Fruit fly (Drosophila melanogaster) whole organism, embryonic: ENCODE results near the gene CG34307.

Source experiments
- CG11085 ChIP-seq: fragments of 200-800 bp; sonication (Bioruptor generic); IDR thresholded peaks from 2 replicates; pipeline ENCODE4 v1.3.6; 2022; ENCODE audit warnings: missing biosample characterization, missing genetic modification characterization
- CG1603 ChIP-seq: fragments of 200-800 bp; sonication (Bioruptor generic); optimal IDR thresholded peaks from 2 replicates; lab custom pipeline; 2019; ENCODE audit warnings: missing biosample characterization, mild to moderate bottlenecking, missing genetic modification characterization, moderate library complexity
- CG32767 ChIP-seq: fragments of 200-800 bp; sonication (Bioruptor generic); IDR thresholded peaks from 2 replicates; pipeline ENCODE4 v1.3.6; 2022; ENCODE audit warnings: missing biosample characterization, missing genetic modification characterization
- CG4707 ChIP-seq: fragments of 200-800 bp; sonication (Bioruptor generic); optimal IDR thresholded peaks from 2 replicates; lab custom pipeline; 2018; ENCODE audit warnings: missing biosample characterization, mild to moderate bottlenecking, missing genetic modification characterization, moderate library complexity
- Deaf1 ChIP-seq: fragments of 200-800 bp; optimal IDR thresholded peaks from 3 replicates; lab custom pipeline; 2019; ENCODE audit warnings: missing biosample characterization, mild to moderate bottlenecking, missing genetic modification characterization, moderate library complexity
- H2.0 ChIP-seq: fragments of 200-800 bp; sonication (Bioruptor generic); IDR thresholded peaks from 2 replicates; pipeline ENCODE4 v1.3.6; 2022; ENCODE audit warnings: missing biosample characterization, missing genetic modification characterization
- HHEX ChIP-seq: fragments of 200-800 bp; sonication (Bioruptor generic); optimal IDR thresholded peaks from 3 replicates; lab custom pipeline; 2017; ENCODE audit warnings: missing biosample characterization, mild to moderate bottlenecking, missing genetic modification characterization, missing genetic modification reagents
- klu ChIP-seq: fragments of 200-800 bp; sonication (Bioruptor generic); IDR thresholded peaks from 2 replicates; pipeline ENCODE4 v1.3.6; 2022; ENCODE audit warnings: missing biosample characterization, missing genetic modification characterization
- prd ChIP-seq, 3 experiments: fragments of >200 bp in 2 of 3; fragments of 200-800 bp in 1 of 3; sonication (Bioruptor generic) in 1 of 3; optimal IDR thresholded peaks in 2 of 3; IDR thresholded peaks in 1 of 3; 2 replicates in 2 of 3; 3 replicates in 1 of 3; pipeline versions ENCODE4 v1.3.6 to Lab custom; 2017 to 2022; ENCODE audit warnings: missing biosample characterization in 1 of 3, missing genetic modification characterization in 1 of 3
- sd ChIP-seq: fragments of 200-800 bp; sonication (Bioruptor generic); optimal IDR thresholded peaks from 3 replicates; lab custom pipeline; 2018; ENCODE audit warnings: missing biosample characterization, mild to moderate bottlenecking, missing genetic modification characterization, moderate library complexity
- stc ChIP-seq: fragments of 200-800 bp; sonication (Bioruptor generic); IDR thresholded peaks from 2 replicates; pipeline ENCODE4 v1.3.6; 2022; ENCODE audit warnings: missing biosample characterization, missing genetic modification characterization
- unc-4 ChIP-seq: fragments of 200-800 bp; sonication (Bioruptor generic); IDR thresholded peaks from 2 replicates; pipeline ENCODE4 v1.3.6; 2022; ENCODE audit warnings: missing biosample characterization, missing genetic modification characterization; ENCODE audit not compliant: partially characterized antibody

dm6 chr3R:11850917-11851897, 46.2 kb upstream of the CG34307 start:
- TF ChIP-seq sd: peak; percentile 76
- no peak for TF ChIP-seq H2.0
- no peak for TF ChIP-seq CG11085
- TF ChIP-seq klu (GFP tag; lab: Robert Waterston, UW): no peak
- TF ChIP-seq HHEX (GFP tag; lab: Kevin White, UChicago): peak; percentile 61
- TF ChIP-seq Deaf1 (tag; lab: Kevin White, UChicago): peak; percentile 52
- TF ChIP-seq CG32767 (GFP tag; lab: Robert Waterston, UW): peak; percentile 25; the same call in 1 of the 2 replicates
- TF ChIP-seq CG1603 (tag; lab: Kevin White, UChicago): peak; percentile 81
- peak; percentile 20; the same call in 1 of the 2 replicates for TF ChIP-seq stc (GFP tag; lab: Robert Waterston, UW)
- TF ChIP-seq unc-4 (GFP tag; lab: Robert Waterston, UW): no peak
- no peak for TF ChIP-seq prd (optimal IDR thresholded peaks at IDR 0.05; lab: Kevin White, UChicago)
- TF ChIP-seq prd (GFP tag; IDR thresholded peaks at IDR 0.05; lab: Robert Waterston, UW): peak; percentile 80; the same call in 2 of the 3 replicates
- TF ChIP-seq CG4707 (GFP tag; lab: Kevin White, UChicago): peak; percentile 71
